Worm (Caenorhabditis elegans) whole organism, early embryonic: ENCODE results near the gene metl-6.

Source experiments
- B0310.2 ChIP-seq: sonication (generic microtip); optimal IDR thresholded peaks from 2 replicates; lab custom pipeline; 2016; ENCODE audit warnings: mild to moderate bottlenecking, missing genetic modification characterization, missing compliant biosample characterization
- F13C5.2 ChIP-seq: sonication (generic microtip); optimal IDR thresholded peaks from 2 replicates; lab custom pipeline; 2017; ENCODE audit warnings: mild to moderate bottlenecking, missing genetic modification characterization, inconsistent platforms, missing compliant biosample characterization
- aly-1 ChIP-seq: sonication (generic microtip); optimal IDR thresholded peaks from 2 replicates; lab custom pipeline; 2016; ENCODE audit warnings: missing genetic modification characterization, missing compliant biosample characterization
- ama-1 ChIP-seq: fragments of 150-350 bp; optimal IDR thresholded peaks from 2 replicates; lab custom pipeline; 2014
- ceh-36 ChIP-seq: sonication (generic microtip); optimal IDR thresholded peaks from 2 replicates; lab custom pipeline; 2016; ENCODE audit warnings: missing genetic modification characterization, inconsistent platforms, missing compliant biosample characterization
- flt-1 ChIP-seq: fragments of 200-800 bp; sonication (Bioruptor generic); IDR thresholded peaks from 2 replicates; pipeline ENCODE4 v1.3.6; 2022; ENCODE audit warnings: missing genetic modification characterization, missing compliant biosample characterization
- hnd-1 ChIP-seq: sonication (generic microtip); optimal IDR thresholded peaks from 2 replicates; lab custom pipeline; 2016; ENCODE audit warnings: missing genetic modification characterization, missing compliant biosample characterization
- pes-1 ChIP-seq: fragments of 200-800 bp; sonication (Bioruptor generic); IDR thresholded peaks from 2 replicates; pipeline ENCODE4 v1.3.6; 2022; ENCODE audit warnings: missing genetic modification reagents, missing genetic modification characterization, missing compliant biosample characterization
- scrt-1 ChIP-seq: fragments of 200-800 bp; sonication (Bioruptor generic); IDR thresholded peaks from 2 replicates; pipeline ENCODE4 v1.3.6; 2022; ENCODE audit warnings: missing genetic modification characterization, missing compliant biosample characterization
- tra-4 ChIP-seq: sonication (generic microtip); optimal IDR thresholded peaks from 2 replicates; lab custom pipeline; 2017; ENCODE audit warnings: missing genetic modification characterization, missing compliant biosample characterization

- TF ChIP-seq tra-4 (tag; lab: Kevin White, UChicago) (no peak), ceh-36 (tag; lab: Kevin White, UChicago) (no peak), F13C5.2 (tag; lab: Kevin White, UChicago) (no peak), ama-1 (lab: Kevin White, UChicago) (no peak), flt-1 (GFP tag; lab: Robert Waterston, UW) (no peak), aly-1 (tag; lab: Kevin White, UChicago) (peak; percentile 27), pes-1 (0 out of 2 replicates have a peak, but pooled peaks have one; percentile 19), scrt-1 (no peak), B0310.2 (no peak), hnd-1 (no peak)
These were observed 6.7 kb downstream of the metl-6 start for ce11 chrIII:3914836-3915235.
